Worm (Caenorhabditis elegans): ENCODE data around the gene sup-18.

ce11 chrIII:7894724-7895123 lies 16.0 kb upstream of the sup-18 start, which contains the start of gene ZK688.4:
- TF ChIP-seq bed-2 (GFP tag; IDR thresholded peaks at IDR 0.05) (no peak), egrh-3 (GFP tag; IDR thresholded peaks at IDR 0.05) (no peak), Y67H2A.10 (GFP tag; conservative IDR thresholded peaks at IDR 0.05) (no peak), C06A6.2 (GFP tag; conservative IDR thresholded peaks at IDR 0.05) (no peak), nhr-90 (tag; optimal IDR thresholded peaks at IDR 0.05) (no peak), ceh-100 (GFP tag; IDR thresholded peaks at IDR 0.05) (no peak), pbrm-1 (GFP tag; IDR thresholded peaks at IDR 0.05) (no peak)

Data from whole organism, young adult.